Worm (Caenorhabditis elegans) whole organism, L1 larva: ENCODE data around the gene taf-9.

Source experiments
- C34B4.2 ChIP-seq: sonication (generic microtip); optimal IDR thresholded peaks from 2 replicates; lab custom pipeline; 2017; ENCODE audit warnings: mild to moderate bottlenecking, missing genetic modification characterization, missing compliant biosample characterization
- aha-1 ChIP-seq: fragments of 150-350 bp; optimal IDR thresholded peaks from 2 replicates; lab custom pipeline; 2014; ENCODE audit warnings: missing biosample characterization, missing genetic modification characterization
- ceh-63 ChIP-seq: fragments of 200-800 bp; sonication (Bioruptor generic); optimal IDR thresholded peaks from 2 replicates; lab custom pipeline; 2018; ENCODE audit warnings: mild to moderate bottlenecking, missing genetic modification characterization, missing compliant biosample characterization
- ceh-8 ChIP-seq: fragments of 200-800 bp; sonication (Bioruptor generic); optimal IDR thresholded peaks from 2 replicates; lab custom pipeline; 2018; ENCODE audit warnings: mild to moderate bottlenecking, missing genetic modification characterization, moderate library complexity, missing compliant biosample characterization
- ceh-82 ChIP-seq, 3 experiments: fragments of 150-350 bp in 1 of 3; sonication (generic microtip) in 2 of 3; optimal IDR thresholded peaks; 2 replicates each; lab custom pipeline; 2014 to 2017; ENCODE audit warnings: missing biosample characterization in 3 of 3, missing genetic modification characterization in 3 of 3
- ces-1 ChIP-seq: fragments of 150-350 bp; optimal IDR thresholded peaks from 2 replicates; lab custom pipeline; 2014; ENCODE audit warnings: missing biosample characterization, missing genetic modification reagents, missing genetic modification characterization
- dpl-1 ChIP-seq, 3 experiments: fragments of 150-350 bp in 2 of 3; sonication (generic microtip) in 1 of 3; optimal IDR thresholded peaks; 2 replicates each; lab custom pipeline; 2014 to 2017; ENCODE audit warnings: missing biosample characterization in 3 of 3, missing genetic modification characterization in 3 of 3, missing genetic modification reagents in 3 of 3
- efl-1 ChIP-seq, 4 experiments: fragments of 150-350 bp; optimal IDR thresholded peaks in 3 of 4; peaks in 1 of 4; 1 replicate in 1 of 4; 2 replicates in 3 of 4; lab custom pipeline; 2014; ENCODE audit warnings: missing biosample characterization in 2 of 4, missing genetic modification characterization in 2 of 4, missing genetic modification reagents in 2 of 4
- egl-13 ChIP-seq: sonication (generic microtip); optimal IDR thresholded peaks from 2 replicates; lab custom pipeline; 2016; ENCODE audit warnings: missing genotype, missing genetic modification reagents, missing genetic modification characterization, missing compliant biosample characterization
- ets-5 ChIP-seq: fragments of 200-800 bp; sonication (Bioruptor generic); IDR thresholded peaks from 2 replicates; pipeline ENCODE4 v1.3.6; 2022; ENCODE audit warnings: missing genetic modification characterization, missing compliant biosample characterization
- fkh-8 ChIP-seq: sonication (generic microtip); optimal IDR thresholded peaks from 2 replicates; lab custom pipeline; 2016; ENCODE audit warnings: mild to moderate bottlenecking, missing genetic modification characterization, missing compliant biosample characterization
- grh-1 ChIP-seq: fragments of 200-800 bp; sonication (Bioruptor generic); IDR thresholded peaks from 2 replicates; pipeline ENCODE4 v1.3.6; 2022; ENCODE audit warnings: missing genetic modification reagents, missing genetic modification characterization, missing compliant biosample characterization
- hlh-17 ChIP-seq: fragments of 200-800 bp; sonication (Bioruptor generic); optimal IDR thresholded peaks from 2 replicates; lab custom pipeline; 2018; ENCODE audit warnings: missing genetic modification characterization, mild to moderate bottlenecking, missing compliant biosample characterization, moderate library complexity, borderline replicate concordance
- hpl-2 ChIP-seq: fragments of 150-350 bp; optimal IDR thresholded peaks from 2 replicates; lab custom pipeline; 2014; ENCODE audit warnings: missing biosample characterization, missing genetic modification reagents, missing genetic modification characterization
- irx-1 ChIP-seq: sonication (generic microtip); optimal IDR thresholded peaks from 2 replicates; lab custom pipeline; 2016; ENCODE audit warnings: missing genetic modification characterization, missing compliant biosample characterization
- lin-13 ChIP-seq: fragments of 150-350 bp; optimal IDR thresholded peaks from 2 replicates; lab custom pipeline; 2014; ENCODE audit warnings: missing biosample characterization, missing genetic modification reagents, missing genetic modification characterization
- lin-14 ChIP-seq: fragments of 200-800 bp; sonication (Bioruptor generic); optimal IDR thresholded peaks from 2 replicates; lab custom pipeline; 2018; ENCODE audit warnings: mild to moderate bottlenecking, missing genetic modification characterization, moderate library complexity, missing compliant biosample characterization
- lin-35 ChIP-seq, 2 experiments: fragments of 150-350 bp; optimal IDR thresholded peaks; 2 replicates each; lab custom pipeline; 2014; ENCODE audit warnings: missing biosample characterization in 2 of 2, missing genetic modification characterization in 2 of 2, missing genetic modification reagents in 2 of 2
- lir-3 ChIP-seq: sonication (generic microtip); optimal IDR thresholded peaks from 2 replicates; lab custom pipeline; 2016; ENCODE audit warnings: mild to moderate bottlenecking, missing genetic modification characterization, moderate library complexity, missing compliant biosample characterization; ENCODE audit not compliant: poor library complexity
- mdl-1 ChIP-seq, 2 experiments: fragments of 150-350 bp; optimal IDR thresholded peaks; 2 replicates each; lab custom pipeline; 2014 to 2017; ENCODE audit warnings: missing biosample characterization in 2 of 2, missing genetic modification characterization in 2 of 2, inconsistent platforms in 1 of 2
- mef-2 ChIP-seq: fragments of 150-350 bp; optimal IDR thresholded peaks from 2 replicates; lab custom pipeline; 2014; ENCODE audit warnings: missing biosample characterization, missing genetic modification characterization
- mep-1 ChIP-seq: fragments of 150-350 bp; optimal IDR thresholded peaks from 2 replicates; lab custom pipeline; 2014; ENCODE audit warnings: missing biosample characterization, missing genetic modification characterization
- nhr-19 ChIP-seq: fragments of 200-800 bp; sonication (Bioruptor generic); conservative IDR thresholded peaks from 2 replicates; pipeline ENCODE4 v1.3.6; 2022; ENCODE audit warnings: missing genetic modification characterization, missing compliant biosample characterization
- nhr-76 ChIP-seq: sonication (generic microtip); optimal IDR thresholded peaks from 2 replicates; lab custom pipeline; 2017; ENCODE audit warnings: missing biosample characterization, missing genetic modification characterization
- nhr-84 ChIP-seq: sonication (generic microtip); optimal IDR thresholded peaks from 2 replicates; lab custom pipeline; 2017; ENCODE audit warnings: missing biosample characterization, missing genetic modification characterization
- nhr-90 ChIP-seq: sonication (generic microtip); optimal IDR thresholded peaks from 2 replicates; lab custom pipeline; 2016; ENCODE audit warnings: mild to moderate bottlenecking, missing genetic modification characterization, missing compliant biosample characterization; ENCODE audit not compliant: poor library complexity
- pax-3 ChIP-seq: fragments of 200-800 bp; sonication (Bioruptor generic); optimal IDR thresholded peaks from 2 replicates; lab custom pipeline; 2018; ENCODE audit warnings: mild to moderate bottlenecking, missing genetic modification characterization, moderate library complexity, missing compliant biosample characterization
- pqm-1 ChIP-seq: sonication (generic microtip); optimal IDR thresholded peaks from 3 replicates; lab custom pipeline; 2017; ENCODE audit warnings: missing biosample characterization, missing genetic modification characterization
- rnt-1 ChIP-seq: sonication (generic microtip); optimal IDR thresholded peaks from 2 replicates; lab custom pipeline; 2016; ENCODE audit warnings: mild to moderate bottlenecking, missing genetic modification characterization, moderate library complexity, missing compliant biosample characterization
- skn-1 ChIP-seq: fragments of 150-350 bp; optimal IDR thresholded peaks from 2 replicates; lab custom pipeline; 2014; ENCODE audit warnings: missing biosample characterization, missing genetic modification characterization
- swsn-7 ChIP-seq: sonication (generic microtip); optimal IDR thresholded peaks from 2 replicates; lab custom pipeline; 2016; ENCODE audit warnings: missing genetic modification characterization, missing compliant biosample characterization
- tbx-2 ChIP-seq: sonication (generic microtip); optimal IDR thresholded peaks from 2 replicates; lab custom pipeline; 2016; ENCODE audit warnings: missing genetic modification characterization, missing compliant biosample characterization
- tlp-1 ChIP-seq: fragments of 150-350 bp; optimal IDR thresholded peaks from 2 replicates; lab custom pipeline; 2014; ENCODE audit warnings: missing biosample characterization, missing genetic modification characterization
- unc-86 ChIP-seq: sonication (generic microtip); optimal IDR thresholded peaks from 2 replicates; lab custom pipeline; 2016; ENCODE audit warnings: missing genetic modification characterization, missing compliant biosample characterization
- vab-15 ChIP-seq: sonication (generic microtip); optimal IDR thresholded peaks from 2 replicates; lab custom pipeline; 2017; ENCODE audit warnings: missing genotype, mild to moderate bottlenecking, missing genetic modification characterization, missing compliant biosample characterization
- xbp-1 ChIP-seq: sonication (generic microtip); optimal IDR thresholded peaks from 2 replicates; lab custom pipeline; 2016; ENCODE audit warnings: missing genetic modification characterization, missing compliant biosample characterization
- zag-1 ChIP-seq: fragments of 150-350 bp; optimal IDR thresholded peaks from 2 replicates; lab custom pipeline; 2014; ENCODE audit warnings: missing biosample characterization, missing genetic modification characterization
- zip-4 ChIP-seq: fragments of 200-800 bp; sonication (Bioruptor generic); optimal IDR thresholded peaks from 2 replicates; lab custom pipeline; 2018; ENCODE audit warnings: mild to moderate bottlenecking, missing genetic modification characterization, moderate library complexity, missing compliant biosample characterization

taf-9 gene

ce11 chrIII:13645885-13646488, 21.9 kb downstream of the taf-9 start:
- TF ChIP-seq mdl-1 (tag; optimal IDR thresholded peaks at IDR 0.05; lab: Kevin White, UChicago) (no peak), nhr-90 (tag; lab: Kevin White, UChicago) (no peak), zag-1 (tag; lab: Kevin White, UChicago) (no peak), efl-1 (optimal IDR thresholded peaks at IDR 0.05; lab: Kevin White, UChicago) (no peak), efl-1 (GFP tag; optimal IDR thresholded peaks at IDR 0.05 in 1 of 2; lab: Kevin White, UChicago) (peak in 1 of 2 experiments; percentile 13), nhr-76 (tag; lab: Kevin White, UChicago) (no peak), lin-13 (no peak), ces-1 (no peak)

ce11 chrIII:13648540-13648939, 24.5 kb downstream of the taf-9 start:
- no peak for TF ChIP-seq tlp-1 (tag; lab: Kevin White, UChicago)
- TF ChIP-seq zip-4 (GFP tag; lab: Kevin White, UChicago): no peak
- TF ChIP-seq tbx-2 (tag; lab: Kevin White, UChicago): no peak
- TF ChIP-seq lin-13: no peak
- no peak for TF ChIP-seq ets-5 (GFP tag; lab: Robert Waterston, UW)
- no peak for TF ChIP-seq mep-1
- TF ChIP-seq hlh-17 (GFP tag; lab: Kevin White, UChicago): no peak
- no peak for TF ChIP-seq lin-14 (GFP tag; lab: Kevin White, UChicago)
- TF ChIP-seq nhr-90 (tag; lab: Kevin White, UChicago): no peak
- TF ChIP-seq xbp-1 (tag; lab: Kevin White, UChicago): no peak
- no peak for TF ChIP-seq egl-13 (tag; lab: Kevin White, UChicago)
- TF ChIP-seq ceh-82 (tag; optimal IDR thresholded peaks at IDR 0.05; lab: Kevin White, UChicago): no peak
- TF ChIP-seq C34B4.2: no peak
- no peak for TF ChIP-seq aha-1
- no peak for TF ChIP-seq nhr-76 (tag; lab: Kevin White, UChicago)
- TF ChIP-seq ceh-63 (GFP tag; lab: Kevin White, UChicago): no peak
- TF ChIP-seq mdl-1 (tag; optimal IDR thresholded peaks at IDR 0.05; lab: Kevin White, UChicago): no peak

DNA sequence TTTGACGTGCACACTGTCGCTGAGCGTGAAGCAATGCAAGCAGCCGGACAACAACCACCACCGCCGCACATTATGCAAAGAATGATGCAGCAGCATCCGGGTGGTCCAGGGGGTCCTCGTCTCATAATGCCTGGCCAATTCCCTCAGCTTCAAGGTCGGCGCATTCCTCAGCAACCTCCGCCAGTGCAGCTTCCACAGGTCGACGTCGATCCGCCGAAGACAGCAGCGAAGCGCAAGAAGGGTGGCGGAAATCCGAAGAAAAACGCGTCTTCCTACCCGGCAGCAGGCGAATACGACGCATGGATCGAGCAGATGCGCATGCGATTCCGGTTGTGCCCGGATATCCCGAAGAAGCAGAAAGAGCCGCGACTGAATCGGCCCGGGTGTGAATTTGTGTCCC, 27.3 kb downstream of the taf-9 start:
- TF ChIP-seq ceh-8 (GFP tag; lab: Kevin White, UChicago): peak; percentile 13
- TF ChIP-seq zip-4 (GFP tag; lab: Kevin White, UChicago): no peak
- TF ChIP-seq C34B4.2: no peak

DNA sequence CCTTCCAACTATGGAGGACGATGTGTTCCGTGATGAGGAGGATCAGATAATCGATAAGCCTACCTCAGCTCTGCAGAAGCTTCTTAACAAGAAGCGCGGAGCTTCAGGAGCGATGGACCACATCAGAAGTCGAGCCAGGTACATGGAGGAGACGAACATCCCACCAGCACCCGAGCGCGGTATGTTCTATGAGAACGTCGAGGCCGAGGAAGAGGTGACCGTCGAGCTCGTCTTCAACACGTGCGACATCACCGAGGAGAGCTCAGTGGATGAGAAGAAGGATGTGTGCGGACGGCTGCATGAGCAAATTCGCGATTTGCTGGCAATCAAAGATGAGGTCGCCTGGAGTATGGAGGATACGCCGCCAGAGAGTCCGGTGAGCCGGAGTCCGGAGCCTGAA, 27.9 kb downstream of the taf-9 start:
- no peak for TF ChIP-seq pqm-1
- no peak for TF ChIP-seq nhr-90 (tag; lab: Kevin White, UChicago)
- no peak for TF ChIP-seq nhr-19 (GFP tag; lab: Robert Waterston, UW)
- no peak for TF ChIP-seq swsn-7 (tag; lab: Kevin White, UChicago)
- TF ChIP-seq egl-13 (tag; lab: Kevin White, UChicago): no peak
- no peak for TF ChIP-seq grh-1 (GFP tag; lab: Robert Waterston, UW)
- no peak for TF ChIP-seq unc-86 (tag; lab: Kevin White, UChicago)
- no peak for TF ChIP-seq lir-3
- TF ChIP-seq dpl-1 (GFP tag; optimal IDR thresholded peaks at IDR 0.05; lab: Kevin White, UChicago): no peak
- no peak for TF ChIP-seq lin-35 (GFP tag; optimal IDR thresholded peaks at IDR 0.05; lab: Kevin White, UChicago)
- no peak for TF ChIP-seq vab-15 (tag; lab: Kevin White, UChicago)
- no peak for TF ChIP-seq fkh-8 (tag; lab: Kevin White, UChicago)
- no peak for TF ChIP-seq skn-1 (tag; lab: Kevin White, UChicago)
- no peak for TF ChIP-seq irx-1 (tag; lab: Kevin White, UChicago)
- no peak for TF ChIP-seq hpl-2 (GFP tag; lab: Kevin White, UChicago)
- no peak for TF ChIP-seq mef-2 (tag; lab: Kevin White, UChicago)
- TF ChIP-seq rnt-1 (tag; lab: Kevin White, UChicago): no peak
- TF ChIP-seq nhr-84: no peak
- no peak for TF ChIP-seq pax-3
- TF ChIP-seq, all 84 proteins: peak for 0
